Worm (Caenorhabditis elegans) whole organism, young adult: ENCODE data around the gene F49F1.2.

Source experiments
- egl-44 ChIP-seq: fragments of 200-800 bp; sonication (Bioruptor generic); IDR thresholded peaks from 2 replicates; pipeline ENCODE4 v1.3.6; 2022; ENCODE audit warnings: missing genetic modification reagents, missing genetic modification characterization, missing compliant biosample characterization
- hrde-1 ChIP-seq: sonication (generic microtip); optimal IDR thresholded peaks from 2 replicates; lab custom pipeline; 2016; ENCODE audit warnings: missing genetic modification characterization, mild to moderate bottlenecking, missing compliant biosample characterization, moderate library complexity, missing genotype, missing genetic modification reagents, borderline replicate concordance
- let-607 ChIP-seq, 2 experiments: fragments of 200-800 bp in 1 of 2; sonication (Bioruptor generic) in 1 of 2; sonication (generic microtip) in 1 of 2; optimal IDR thresholded peaks; 2 replicates each; lab custom pipeline; 2016 to 2018; ENCODE audit warnings: mild to moderate bottlenecking in 2 of 2, missing compliant biosample characterization in 2 of 2, missing genetic modification characterization in 2 of 2, moderate library complexity in 2 of 2, missing genotype in 1 of 2
- unc-62 ChIP-seq: fragments of 150-350 bp; optimal IDR thresholded peaks from 2 replicates; lab custom pipeline; 2014; ENCODE audit warnings: missing biosample characterization, missing genetic modification reagents, missing genetic modification characterization

ce11 chrIV:4085787-4086262 is 29.9 kb upstream of the F49F1.2 start, which contains the start of gene C35B1.2:
- TF ChIP-seq egl-44 (no peak), unc-62 (GFP tag; lab: Kevin White, UChicago) (no peak), let-607 (tag; optimal IDR thresholded peaks at IDR 0.05; lab: Kevin White, UChicago) (no peak), hrde-1 (tag; lab: Kevin White, UChicago) (no peak)
